Fruit fly (Drosophila melanogaster) whole organism, embryonic: ENCODE results near the gene CG3556.
A peak's percentile ranks its signal among the peaks of the same experiment; 100 is the strongest.

Experiments
- Asciz ChIP-seq: fragments of 200-800 bp; sonication (Bioruptor generic); optimal IDR thresholded peaks from 2 replicates; lab custom pipeline; 2017; ENCODE audit warnings: missing biosample characterization, mild to moderate bottlenecking, missing genetic modification characterization, missing genetic modification reagents
- Bdp1 ChIP-seq: fragments of 200-800 bp; sonication (Bioruptor generic); optimal IDR thresholded peaks from 3 replicates; lab custom pipeline; 2016; ENCODE audit warnings: missing biosample characterization, missing genetic modification characterization
- Bgb ChIP-seq: fragments of 200-800 bp; sonication (Bioruptor generic); IDR thresholded peaks from 2 replicates; pipeline ENCODE4 v1.3.6; 2022; ENCODE audit warnings: missing biosample characterization, missing genetic modification characterization; ENCODE audit not compliant: partially characterized antibody
- C15 ChIP-seq: fragments of 200-800 bp; sonication (Bioruptor generic); IDR thresholded peaks from 3 replicates; pipeline ENCODE4 v1.3.6; 2022; ENCODE audit warnings: missing biosample characterization, missing genetic modification characterization
- CG11504 ChIP-seq: fragments of 200-800 bp; sonication (Bioruptor generic); optimal IDR thresholded peaks from 3 replicates; lab custom pipeline; 2019; ENCODE audit warnings: missing biosample characterization, mild to moderate bottlenecking, missing genetic modification characterization, moderate library complexity
- CG11723 ChIP-seq: fragments of 200-800 bp; sonication (Bioruptor generic); optimal IDR thresholded peaks from 2 replicates; lab custom pipeline; 2017; ENCODE audit warnings: missing biosample characterization, mild to moderate bottlenecking, missing genetic modification characterization
- CG12769 ChIP-seq: fragments of 200-800 bp; sonication (Bioruptor generic); optimal IDR thresholded peaks from 2 replicates; lab custom pipeline; 2019; ENCODE audit warnings: missing biosample characterization, mild to moderate bottlenecking, missing genetic modification characterization, moderate library complexity
- CG14860 ChIP-seq: fragments of 200-800 bp; sonication (Bioruptor generic); IDR thresholded peaks from 3 replicates; pipeline ENCODE4 v1.3.6; 2022; ENCODE audit warnings: missing biosample characterization, missing genetic modification characterization; ENCODE audit not compliant: partially characterized antibody
- CG15011 ChIP-seq: fragments of 200-800 bp; sonication (Bioruptor generic); optimal IDR thresholded peaks from 3 replicates; lab custom pipeline; 2018; ENCODE audit warnings: missing biosample characterization, mild to moderate bottlenecking, missing genetic modification characterization
- CG18262 ChIP-seq: fragments of 200-800 bp; optimal IDR thresholded peaks from 3 replicates; lab custom pipeline; 2019; ENCODE audit warnings: missing biosample characterization, mild to moderate bottlenecking, missing genetic modification characterization, moderate library complexity
- CG34376 ChIP-seq: fragments of 200-800 bp; sonication (Bioruptor generic); optimal IDR thresholded peaks from 2 replicates; lab custom pipeline; 2018; ENCODE audit warnings: missing biosample characterization, mild to moderate bottlenecking, missing genetic modification characterization
- CG3847 ChIP-seq: fragments of 200-800 bp; sonication (Bioruptor generic); IDR thresholded peaks from 2 replicates; pipeline ENCODE4 v1.3.6; 2022; ENCODE audit warnings: missing biosample characterization, missing genetic modification characterization
- CG6683 ChIP-seq: fragments of 200-800 bp; sonication (Bioruptor generic); optimal IDR thresholded peaks from 2 replicates; lab custom pipeline; 2017; ENCODE audit warnings: missing biosample characterization, mild to moderate bottlenecking, missing genetic modification characterization, missing genetic modification reagents
- CG6813 ChIP-seq: fragments of 200-800 bp; sonication (Bioruptor generic); optimal IDR thresholded peaks from 2 replicates; lab custom pipeline; 2017; ENCODE audit warnings: missing biosample characterization, missing genetic modification characterization, mild to moderate bottlenecking, moderate library complexity, missing genetic modification reagents
- CG8388 ChIP-seq: fragments of 200-800 bp; sonication (Bioruptor generic); optimal IDR thresholded peaks from 2 replicates; lab custom pipeline; 2019; ENCODE audit warnings: missing biosample characterization, mild to moderate bottlenecking, missing genetic modification characterization, moderate library complexity
- CG9876 ChIP-seq: fragments of 200-800 bp; sonication (Bioruptor generic); optimal IDR thresholded peaks from 2 replicates; lab custom pipeline; 2016; ENCODE audit warnings: missing biosample characterization, missing genetic modification characterization
- Dll ChIP-seq: fragments of 200-800 bp; sonication (Bioruptor generic); IDR thresholded peaks from 4 replicates; pipeline ENCODE4 v1.3.6; 2022; ENCODE audit warnings: missing biosample characterization, missing genetic modification characterization; ENCODE audit not compliant: partially characterized antibody
- Fer2 ChIP-seq: fragments of 200-800 bp; sonication (Bioruptor generic); optimal IDR thresholded peaks from 2 replicates; lab custom pipeline; 2018; ENCODE audit warnings: missing biosample characterization, mild to moderate bottlenecking, missing genetic modification characterization, moderate library complexity
- HmgD ChIP-seq: fragments of 200-800 bp; sonication (Bioruptor generic); optimal IDR thresholded peaks from 3 replicates; lab custom pipeline; 2016; ENCODE audit warnings: missing biosample characterization, missing genetic modification characterization
- Hr51 ChIP-seq, 2 experiments: fragments of 200-800 bp; sonication (Bioruptor generic); optimal IDR thresholded peaks; 2 replicates in 1 of 2; 3 replicates in 1 of 2; lab custom pipeline; 2016 to 2018; ENCODE audit warnings: missing biosample characterization in 2 of 2, missing genetic modification characterization in 2 of 2, mild to moderate bottlenecking in 1 of 2, moderate library complexity in 1 of 2
- Oli ChIP-seq: fragments of 200-800 bp; sonication (Bioruptor generic); optimal IDR thresholded peaks from 2 replicates; lab custom pipeline; 2018; ENCODE audit warnings: missing biosample characterization, mild to moderate bottlenecking, missing genetic modification characterization, moderate library complexity
- Sox100B ChIP-seq: fragments of 200-800 bp; sonication (Bioruptor generic); optimal IDR thresholded peaks from 3 replicates; lab custom pipeline; 2018; ENCODE audit warnings: missing biosample characterization, mild to moderate bottlenecking, missing genetic modification characterization
- Spps ChIP-seq: fragments of 200-800 bp; sonication (Bioruptor generic); optimal IDR thresholded peaks from 2 replicates; lab custom pipeline; 2018; ENCODE audit warnings: missing biosample characterization, mild to moderate bottlenecking, missing genetic modification characterization
- Usf ChIP-seq: fragments of 200-800 bp; sonication (Bioruptor generic); optimal IDR thresholded peaks from 2 replicates; lab custom pipeline; 2017; ENCODE audit warnings: missing genotype, missing biosample characterization, missing genetic modification characterization
- ab ChIP-seq: fragments of 200-800 bp; sonication (Bioruptor generic); optimal IDR thresholded peaks from 2 replicates; lab custom pipeline; 2016; ENCODE audit warnings: missing biosample characterization, missing genetic modification characterization
- ato ChIP-seq: fragments of 200-800 bp; sonication (Bioruptor generic); IDR thresholded peaks from 2 replicates; pipeline ENCODE4 v1.3.6; 2022; ENCODE audit warnings: missing biosample characterization, missing genetic modification characterization; ENCODE audit not compliant: partially characterized antibody
- bbx ChIP-seq: fragments of 200-800 bp; sonication (Bioruptor generic); IDR thresholded peaks from 2 replicates; pipeline ENCODE4 v1.3.6; 2022; ENCODE audit warnings: missing biosample characterization, missing genetic modification characterization; ENCODE audit not compliant: partially characterized antibody
- cwo ChIP-seq: fragments of 200-800 bp; sonication (Bioruptor generic); optimal IDR thresholded peaks from 3 replicates; lab custom pipeline; 2017; ENCODE audit warnings: missing biosample characterization, missing genetic modification characterization, mild to moderate bottlenecking, moderate library complexity, missing genetic modification reagents
- dimm ChIP-seq: fragments of 200-800 bp; sonication (Bioruptor generic); IDR thresholded peaks from 2 replicates; pipeline ENCODE4 v1.3.6; 2022; ENCODE audit warnings: missing biosample characterization, missing genetic modification characterization
- emc ChIP-seq: fragments of 200-800 bp; sonication (Bioruptor generic); optimal IDR thresholded peaks from 2 replicates; lab custom pipeline; 2016; ENCODE audit warnings: missing biosample characterization, missing genetic modification characterization
- ems ChIP-seq: fragments of 200-800 bp; sonication (Bioruptor generic); optimal IDR thresholded peaks from 3 replicates; lab custom pipeline; 2016; ENCODE audit warnings: missing biosample characterization, missing genetic modification characterization
- en ChIP-seq: fragments of 200-800 bp; sonication (Bioruptor generic); optimal IDR thresholded peaks from 2 replicates; lab custom pipeline; 2016; ENCODE audit warnings: missing biosample characterization, missing genetic modification characterization
- gro ChIP-seq: fragments of 200-800 bp; sonication (Bioruptor generic); optimal IDR thresholded peaks from 2 replicates; lab custom pipeline; 2016; ENCODE audit warnings: missing biosample characterization, missing genetic modification characterization
- her ChIP-seq: fragments of 200-800 bp; sonication (Bioruptor generic); optimal IDR thresholded peaks from 2 replicates; lab custom pipeline; 2016; ENCODE audit warnings: missing biosample characterization, missing genetic modification characterization
- knrl ChIP-seq: fragments of 200-800 bp; sonication (Bioruptor generic); IDR thresholded peaks from 3 replicates; pipeline ENCODE4 v1.3.6; 2022; ENCODE audit warnings: missing biosample characterization, missing genetic modification characterization; ENCODE audit not compliant: partially characterized antibody
- otp ChIP-seq: fragments of 200-800 bp; sonication (Bioruptor generic); IDR thresholded peaks from 3 replicates; pipeline ENCODE4, ENCODE4 v1.3.6; 2022; ENCODE audit warnings: missing biosample characterization, missing genetic modification characterization
- psq ChIP-seq: fragments of 200-800 bp; sonication (Bioruptor generic); optimal IDR thresholded peaks from 2 replicates; lab custom pipeline; 2017; ENCODE audit warnings: missing biosample characterization, missing genetic modification characterization
- pum ChIP-seq: fragments of 200-800 bp; sonication (Bioruptor generic); optimal IDR thresholded peaks from 2 replicates; lab custom pipeline; 2016; ENCODE audit warnings: missing biosample characterization, missing genetic modification characterization
- ranshi ChIP-seq: fragments of 200-800 bp; sonication (Bioruptor generic); IDR thresholded peaks from 2 replicates; pipeline ENCODE4 v1.3.6; 2022; ENCODE audit warnings: missing biosample characterization, missing genetic modification characterization
- ro ChIP-seq: fragments of 200-800 bp; sonication (Bioruptor generic); IDR thresholded peaks from 2 replicates; pipeline ENCODE4 v1.3.6; 2022; ENCODE audit warnings: missing biosample characterization, missing genetic modification characterization
- slbo ChIP-seq: fragments of 200-800 bp; sonication (Bioruptor generic); IDR thresholded peaks from 2 replicates; pipeline ENCODE4 v1.3.6; 2022; ENCODE audit warnings: missing biosample characterization, missing genetic modification characterization
- slp2 ChIP-seq: fragments of 200-800 bp; sonication (Bioruptor generic); optimal IDR thresholded peaks from 2 replicates; lab custom pipeline; 2016; ENCODE audit warnings: missing biosample characterization, missing genetic modification characterization
- ssp ChIP-seq: fragments of 200-800 bp; sonication (Bioruptor generic); IDR thresholded peaks from 2 replicates; pipeline ENCODE4 v1.3.6; 2022; ENCODE audit warnings: missing biosample characterization, missing genetic modification characterization
- sug ChIP-seq: fragments of 200-800 bp; optimal IDR thresholded peaks from 2 replicates; lab custom pipeline; 2019; ENCODE audit warnings: missing biosample characterization, mild to moderate bottlenecking, missing genetic modification characterization, moderate library complexity
- tin ChIP-seq: fragments of 200-800 bp; sonication (Bioruptor generic); optimal IDR thresholded peaks from 3 replicates; lab custom pipeline; 2016; ENCODE audit warnings: missing biosample characterization, missing genetic modification characterization
- tna ChIP-seq: fragments of 200-800 bp; sonication (Bioruptor generic); IDR thresholded peaks from 2 replicates; pipeline ENCODE4 v1.3.6; 2022; ENCODE audit warnings: missing biosample characterization, missing genetic modification characterization; ENCODE audit not compliant: partially characterized antibody
- tup ChIP-seq: fragments of 200-800 bp; sonication (Bioruptor generic); optimal IDR thresholded peaks from 2 replicates; lab custom pipeline; 2016; ENCODE audit warnings: missing biosample characterization, mild to moderate bottlenecking, missing genetic modification characterization, moderate library complexity
- unpg ChIP-seq: fragments of 200-800 bp; sonication (Bioruptor generic); optimal IDR thresholded peaks from 3 replicates; lab custom pipeline; 2018; ENCODE audit warnings: missing biosample characterization, mild to moderate bottlenecking, missing genetic modification characterization, moderate library complexity
- vnd ChIP-seq: fragments of 200-800 bp; sonication (Bioruptor generic); IDR thresholded peaks from 3 replicates; pipeline ENCODE4 v1.3.6; 2022; ENCODE audit warnings: missing biosample characterization, missing genetic modification characterization; ENCODE audit not compliant: partially characterized antibody
- zen ChIP-seq: fragments of 200-800 bp; sonication (Bioruptor generic); optimal IDR thresholded peaks from 3 replicates; lab custom pipeline; 2018; ENCODE audit warnings: missing biosample characterization, mild to moderate bottlenecking, missing genetic modification characterization, moderate library complexity

CG3556 gene

dm6 chrX:4534002-4534401 is 4.0 kb downstream of the CG3556 start (continued):
- TF ChIP-seq CG11504 (tag; lab: Kevin White, UChicago) (no peak), ssp (no peak), knrl (GFP tag; lab: Robert Waterston, UW) (no peak; the same call in 2 of the 3 replicates), CG34376 (GFP tag; lab: Kevin White, UChicago) (no peak), Hr51 (GFP tag; optimal IDR thresholded peaks at IDR 0.05; lab: Kevin White, UChicago) (no peak), CG14860 (peak; percentile 70), otp (no peak), CG11723 (GFP tag; lab: Kevin White, UChicago) (no peak), ato (0 out of 2 replicates have a peak, but pooled peaks have one; percentile 53), CG8388 (GFP tag; lab: Kevin White, UChicago) (no peak), bbx (GFP tag; lab: Robert Waterston, UW) (peak; percentile 72), cwo (GFP tag; lab: Kevin White, UChicago) (no peak), Bgb (GFP tag; lab: Robert Waterston, UW) (peak; percentile 49; the same call in 1 of the 2 replicates), gro (GFP tag; lab: Kevin White, UChicago) (no peak), en (no peak), unpg (GFP tag; lab: Kevin White, UChicago) (no peak), ab (GFP tag; lab: Kevin White, UChicago) (no peak), CG15011 (GFP tag; lab: Kevin White, UChicago) (no peak), ro (no peak), C15 (GFP tag; lab: Robert Waterston, UW) (no peak), her (GFP tag; lab: Kevin White, UChicago) (no peak), ranshi (GFP tag; lab: Robert Waterston, UW) (no peak), CG12769 (tag; lab: Kevin White, UChicago) (no peak), ems (GFP tag; lab: Kevin White, UChicago) (no peak), pum (GFP tag; lab: Kevin White, UChicago) (no peak), HmgD (GFP tag; lab: Kevin White, UChicago) (no peak), Spps (tag; lab: Kevin White, UChicago) (no peak), tup (GFP tag; lab: Kevin White, UChicago) (no peak), slbo (GFP tag; lab: Robert Waterston, UW) (no peak), Oli (tag; lab: Kevin White, UChicago) (no peak), vnd (GFP tag; lab: Robert Waterston, UW) (peak; percentile 43; the same call in 1 of the 3 replicates), CG6813 (GFP tag; lab: Kevin White, UChicago) (no peak), CG6683 (GFP tag; lab: Kevin White, UChicago) (no peak), Bdp1 (GFP tag; lab: Kevin White, UChicago) (no peak), dimm (GFP tag; lab: Robert Waterston, UW) (no peak), zen (tag; lab: Kevin White, UChicago) (no peak), slp2 (GFP tag; lab: Kevin White, UChicago) (no peak), sug (tag; lab: Kevin White, UChicago) (no peak), tin (GFP tag; lab: Kevin White, UChicago) (no peak), Fer2 (no peak), Dll (GFP tag; lab: Robert Waterston, UW) (peak; percentile 70; the same call in 3 of the 4 replicates), psq (no peak), tna (GFP tag; lab: Robert Waterston, UW) (peak; percentile 81), Usf (no peak), Asciz (GFP tag; lab: Kevin White, UChicago) (no peak), CG9876 (GFP tag; lab: Kevin White, UChicago) (no peak), CG3847 (GFP tag; lab: Robert Waterston, UW) (no peak), Sox100B (no peak), emc (no peak), CG18262 (tag; lab: Kevin White, UChicago) (no peak)
